Fruit fly (Drosophila melanogaster) whole organism, embryonic: Measurements from ENCODE around the gene CG6695.
A peak's percentile ranks its signal among the peaks of the same experiment; 100 is the strongest.

Experiments
- ATbp ChIP-seq: fragments of 200-800 bp; sonication (Bioruptor generic); optimal IDR thresholded peaks from 2 replicates; lab custom pipeline; 2017; ENCODE audit warnings: missing biosample characterization, mild to moderate bottlenecking, missing genetic modification characterization, missing genetic modification reagents
- B-H2 ChIP-seq: fragments of 200-800 bp; sonication (Bioruptor generic); optimal IDR thresholded peaks from 2 replicates; lab custom pipeline; 2018; ENCODE audit warnings: missing biosample characterization, mild to moderate bottlenecking, missing genetic modification characterization
- CG14441 ChIP-seq: fragments of 200-800 bp; sonication (Bioruptor generic); IDR thresholded peaks from 2 replicates; pipeline ENCODE4 v1.3.6; 2022; ENCODE audit warnings: missing biosample characterization, missing genetic modification characterization
- CG14667 ChIP-seq: fragments of 200-800 bp; sonication (Bioruptor generic); IDR thresholded peaks from 2 replicates; pipeline ENCODE4 v1.3.6; 2022; ENCODE audit warnings: missing biosample characterization, missing genetic modification characterization
- CG14860 ChIP-seq: fragments of 200-800 bp; sonication (Bioruptor generic); IDR thresholded peaks from 3 replicates; pipeline ENCODE4 v1.3.6; 2022; ENCODE audit warnings: missing biosample characterization, missing genetic modification characterization; ENCODE audit not compliant: partially characterized antibody
- CG15073 ChIP-seq: fragments of 200-800 bp; sonication (Bioruptor generic); optimal IDR thresholded peaks from 2 replicates; lab custom pipeline; 2016; ENCODE audit warnings: missing biosample characterization, missing genetic modification characterization
- CG15696 ChIP-seq: fragments of 200-800 bp; sonication (Bioruptor generic); optimal IDR thresholded peaks from 2 replicates; lab custom pipeline; 2019; ENCODE audit warnings: missing biosample characterization, mild to moderate bottlenecking, missing genetic modification characterization, moderate library complexity
- CG17912 ChIP-seq: fragments of 200-800 bp; sonication (Bioruptor generic); optimal IDR thresholded peaks from 2 replicates; lab custom pipeline; 2018; ENCODE audit warnings: missing biosample characterization, mild to moderate bottlenecking, missing genetic modification characterization
- CG18011 ChIP-seq: fragments of 200-800 bp; sonication (Bioruptor generic); optimal IDR thresholded peaks from 2 replicates; lab custom pipeline; 2017; ENCODE audit warnings: missing biosample characterization, missing genetic modification characterization, mild to moderate bottlenecking, moderate library complexity, missing genotype
- CG18262 ChIP-seq: fragments of 200-800 bp; optimal IDR thresholded peaks from 3 replicates; lab custom pipeline; 2019; ENCODE audit warnings: missing biosample characterization, mild to moderate bottlenecking, missing genetic modification characterization, moderate library complexity
- CG2116 ChIP-seq: fragments of 200-800 bp; sonication (Bioruptor generic); optimal IDR thresholded peaks from 3 replicates; lab custom pipeline; 2018; ENCODE audit warnings: missing biosample characterization, mild to moderate bottlenecking, missing genetic modification characterization
- CG2120 ChIP-seq: fragments of 200-800 bp; sonication (Bioruptor generic); optimal IDR thresholded peaks from 3 replicates; lab custom pipeline; 2016; ENCODE audit warnings: missing biosample characterization, missing genetic modification characterization
- CG33213 ChIP-seq: fragments of 200-800 bp; sonication (Bioruptor generic); optimal IDR thresholded peaks from 3 replicates; lab custom pipeline; 2016; ENCODE audit warnings: missing biosample characterization, missing genetic modification characterization
- CG4328 ChIP-seq: fragments of 200-800 bp; sonication (Bioruptor generic); optimal IDR thresholded peaks from 3 replicates; lab custom pipeline; 2017; ENCODE audit warnings: missing biosample characterization, missing genetic modification reagents, missing genetic modification characterization
- CG4707 ChIP-seq: fragments of 200-800 bp; sonication (Bioruptor generic); optimal IDR thresholded peaks from 2 replicates; lab custom pipeline; 2018; ENCODE audit warnings: missing biosample characterization, mild to moderate bottlenecking, missing genetic modification characterization, moderate library complexity
- CG7786 ChIP-seq: fragments of 200-800 bp; sonication (Bioruptor generic); optimal IDR thresholded peaks from 2 replicates; lab custom pipeline; 2016; ENCODE audit warnings: missing biosample characterization, missing genetic modification characterization
- CG7963 ChIP-seq: fragments of 200-800 bp; sonication (Bioruptor generic); IDR thresholded peaks from 3 replicates; pipeline ENCODE4 v1.3.6; 2022; ENCODE audit warnings: missing biosample characterization, missing genetic modification characterization; ENCODE audit not compliant: partially characterized antibody
- CG8388 ChIP-seq: fragments of 200-800 bp; sonication (Bioruptor generic); optimal IDR thresholded peaks from 2 replicates; lab custom pipeline; 2019; ENCODE audit warnings: missing biosample characterization, mild to moderate bottlenecking, missing genetic modification characterization, moderate library complexity
- CG9727 ChIP-seq: fragments of 200-800 bp; sonication (Bioruptor generic); optimal IDR thresholded peaks from 3 replicates; lab custom pipeline; 2017; ENCODE audit warnings: missing biosample characterization, mild to moderate bottlenecking, missing genetic modification characterization
- CG9817 ChIP-seq: fragments of 200-800 bp; sonication (Bioruptor generic); optimal IDR thresholded peaks from 2 replicates; lab custom pipeline; 2018; ENCODE audit warnings: missing biosample characterization, mild to moderate bottlenecking, missing genetic modification characterization, moderate library complexity
- Ets65A ChIP-seq: fragments of 200-800 bp; sonication (Bioruptor generic); peaks from one replicate; lab custom pipeline; 2016; ENCODE audit warnings: missing biosample characterization, missing genetic modification characterization
- Fer1 ChIP-seq: fragments of 200-800 bp; sonication (Bioruptor generic); optimal IDR thresholded peaks from 2 replicates; lab custom pipeline; 2017; ENCODE audit warnings: missing biosample characterization, mild to moderate bottlenecking, missing genetic modification characterization
- H15 ChIP-seq: fragments of 200-800 bp; sonication (Bioruptor generic); IDR thresholded peaks from 3 replicates; pipeline ENCODE4 v1.3.6; 2022; ENCODE audit warnings: missing biosample characterization, missing genetic modification characterization
- HmgD ChIP-seq: fragments of 200-800 bp; sonication (Bioruptor generic); optimal IDR thresholded peaks from 3 replicates; lab custom pipeline; 2016; ENCODE audit warnings: missing biosample characterization, missing genetic modification characterization
- Hsf ChIP-seq: fragments of 200-800 bp; sonication (Bioruptor generic); optimal IDR thresholded peaks from 3 replicates; lab custom pipeline; 2016; ENCODE audit warnings: missing biosample characterization, missing genetic modification characterization
- Nf-YC ChIP-seq: fragments of 200-800 bp; optimal IDR thresholded peaks from 3 replicates; lab custom pipeline; 2019; ENCODE audit warnings: missing biosample characterization, mild to moderate bottlenecking, missing genetic modification characterization, moderate library complexity
- Opbp ChIP-seq: fragments of 200-800 bp; sonication (Bioruptor generic); IDR thresholded peaks from 3 replicates; pipeline ENCODE4 v1.3.6; 2022; ENCODE audit warnings: missing biosample characterization, missing genetic modification characterization; ENCODE audit not compliant: partially characterized antibody
- PHDP ChIP-seq: fragments of 200-800 bp; sonication (Bioruptor generic); optimal IDR thresholded peaks from 3 replicates; lab custom pipeline; 2018; ENCODE audit warnings: missing biosample characterization, mild to moderate bottlenecking, missing genetic modification characterization, moderate library complexity
- Ravus ChIP-seq: fragments of 200-800 bp; sonication (Bioruptor generic); IDR thresholded peaks from 2 replicates; pipeline ENCODE4 v1.3.6; 2022; ENCODE audit warnings: missing biosample characterization, missing genetic modification characterization
- YL-1 ChIP-seq: fragments of 200-800 bp; sonication (Bioruptor generic); optimal IDR thresholded peaks from 3 replicates; lab custom pipeline; 2017; ENCODE audit warnings: missing biosample characterization, mild to moderate bottlenecking, missing genetic modification characterization
- ato ChIP-seq: fragments of 200-800 bp; sonication (Bioruptor generic); IDR thresholded peaks from 2 replicates; pipeline ENCODE4 v1.3.6; 2022; ENCODE audit warnings: missing biosample characterization, missing genetic modification characterization; ENCODE audit not compliant: partially characterized antibody
- emc ChIP-seq: fragments of 200-800 bp; sonication (Bioruptor generic); optimal IDR thresholded peaks from 2 replicates; lab custom pipeline; 2016; ENCODE audit warnings: missing biosample characterization, missing genetic modification characterization
- ewg ChIP-seq: fragments of 200-800 bp; sonication (Bioruptor generic); optimal IDR thresholded peaks from 3 replicates; lab custom pipeline; 2017; ENCODE audit warnings: mild to moderate bottlenecking, missing biosample characterization, missing genetic modification reagents, missing genetic modification characterization
- fd3F ChIP-seq: fragments of 200-800 bp; sonication (Bioruptor generic); optimal IDR thresholded peaks from 2 replicates; lab custom pipeline; 2018; ENCODE audit warnings: missing biosample characterization, mild to moderate bottlenecking, missing genetic modification characterization, moderate library complexity
- grau ChIP-seq: fragments of 200-800 bp; optimal IDR thresholded peaks from 3 replicates; lab custom pipeline; 2019; ENCODE audit warnings: missing biosample characterization, mild to moderate bottlenecking, missing genetic modification characterization, moderate library complexity
- hbn ChIP-seq: fragments of 200-800 bp; sonication (Bioruptor generic); IDR thresholded peaks from 2 replicates; pipeline ENCODE4 v1.3.6; 2022; ENCODE audit warnings: missing biosample characterization, missing genetic modification characterization; ENCODE audit not compliant: partially characterized antibody
- ind ChIP-seq: fragments of 200-800 bp; sonication (Bioruptor generic); optimal IDR thresholded peaks from 3 replicates; lab custom pipeline; 2016; ENCODE audit warnings: missing biosample characterization, missing genetic modification characterization
- insv ChIP-seq, 2 experiments: fragments of 200-800 bp; sonication (Bioruptor generic); optimal IDR thresholded peaks; 3 replicates each; lab custom pipeline; 2016 to 2018; ENCODE audit warnings: missing biosample characterization in 2 of 2, missing genetic modification characterization in 2 of 2
- inv ChIP-seq: fragments of 200-800 bp; sonication (Bioruptor generic); IDR thresholded peaks from 2 replicates; pipeline ENCODE4 v1.3.6; 2022; ENCODE audit warnings: missing biosample characterization, missing genetic modification characterization; ENCODE audit not compliant: partially characterized antibody
- pb ChIP-seq: fragments of 200-800 bp; sonication (Bioruptor generic); optimal IDR thresholded peaks from 3 replicates; lab custom pipeline; 2016; ENCODE audit warnings: missing biosample characterization, missing genetic modification characterization
- pnt ChIP-seq: fragments of 200-800 bp; sonication (Bioruptor generic); optimal IDR thresholded peaks from 3 replicates; lab custom pipeline; 2016; ENCODE audit warnings: missing biosample characterization, missing genetic modification characterization
- psq ChIP-seq: fragments of 200-800 bp; sonication (Bioruptor generic); optimal IDR thresholded peaks from 2 replicates; lab custom pipeline; 2017; ENCODE audit warnings: missing biosample characterization, missing genetic modification characterization
- pum ChIP-seq: fragments of 200-800 bp; sonication (Bioruptor generic); optimal IDR thresholded peaks from 2 replicates; lab custom pipeline; 2016; ENCODE audit warnings: missing biosample characterization, missing genetic modification characterization
- ranshi ChIP-seq: fragments of 200-800 bp; sonication (Bioruptor generic); IDR thresholded peaks from 2 replicates; pipeline ENCODE4 v1.3.6; 2022; ENCODE audit warnings: missing biosample characterization, missing genetic modification characterization
- salm ChIP-seq: fragments of 200-800 bp; sonication (Bioruptor generic); optimal IDR thresholded peaks from 2 replicates; lab custom pipeline; 2018; ENCODE audit warnings: missing biosample characterization, mild to moderate bottlenecking, missing genetic modification characterization
- slou ChIP-seq: fragments of 200-800 bp; sonication (Bioruptor generic); optimal IDR thresholded peaks from 3 replicates; lab custom pipeline; 2016; ENCODE audit warnings: missing biosample characterization, missing genetic modification characterization
- unpg ChIP-seq: fragments of 200-800 bp; sonication (Bioruptor generic); optimal IDR thresholded peaks from 3 replicates; lab custom pipeline; 2018; ENCODE audit warnings: missing biosample characterization, mild to moderate bottlenecking, missing genetic modification characterization, moderate library complexity
- yki ChIP-seq: fragments of >200 bp; optimal IDR thresholded peaks from 3 replicates; lab custom pipeline; 2018
- zen2 ChIP-seq: fragments of 200-800 bp; sonication (Bioruptor generic); IDR thresholded peaks from 3 replicates; pipeline ENCODE4 v1.3.6; 2022; ENCODE audit warnings: missing biosample characterization, missing genetic modification characterization; ENCODE audit not compliant: partially characterized antibody

Gene CG6695

DNA sequence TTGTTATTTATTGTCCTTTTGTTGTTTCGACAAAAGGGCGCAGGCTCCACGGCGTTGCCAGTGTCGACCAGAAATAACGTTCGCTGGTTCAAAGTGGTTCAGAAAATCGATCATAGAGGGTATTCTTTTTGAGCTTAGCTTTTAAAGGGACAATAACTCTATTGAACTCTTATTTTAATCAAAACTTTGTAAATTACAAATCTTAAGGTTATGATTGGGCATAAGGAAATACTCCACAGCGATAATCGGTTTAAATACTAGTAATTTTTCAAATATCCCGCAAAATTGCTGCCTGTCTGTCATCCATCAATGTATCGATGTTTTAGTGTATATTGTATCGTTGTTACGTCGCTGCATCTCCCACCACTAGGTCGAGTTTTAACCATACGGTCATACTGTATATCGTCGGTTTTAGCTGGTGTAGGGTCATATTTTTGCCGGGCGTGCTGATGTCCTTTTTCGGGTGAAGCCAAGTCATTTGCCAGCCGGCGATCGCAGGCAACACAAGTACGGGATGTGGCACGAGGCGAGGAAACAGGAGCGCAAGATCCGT lies at the start of gene CG6695, which contains the start of gene CG31125 (continued):
- peak; percentile 57 for TF ChIP-seq CG9727
- TF ChIP-seq CG15696 (tag; lab: Kevin White, UChicago): peak; percentile 53
- no peak for TF ChIP-seq unpg (GFP tag; lab: Kevin White, UChicago)
- peak; percentile 85 for TF ChIP-seq Opbp (GFP tag; lab: Robert Waterston, UW)
- TF ChIP-seq ATbp (GFP tag; lab: Kevin White, UChicago): no peak
- peak; percentile 68 for TF ChIP-seq hbn (GFP tag; lab: Robert Waterston, UW)
- TF ChIP-seq CG2116 (GFP tag; lab: Kevin White, UChicago): peak; percentile 94
- TF ChIP-seq Fer1 (GFP tag; lab: Kevin White, UChicago): peak; percentile 45
- peak; percentile 33 for TF ChIP-seq pb
- TF ChIP-seq pnt: peak; percentile 55
- peak; percentile 81 for TF ChIP-seq CG2120 (GFP tag; lab: Kevin White, UChicago)
- TF ChIP-seq ewg: peak; percentile 98
- no peak for TF ChIP-seq slou (GFP tag; lab: Kevin White, UChicago)
- TF ChIP-seq CG14441 (GFP tag; lab: Robert Waterston, UW): peak; percentile 29; the same call in 1 of the 2 replicates
- TF ChIP-seq CG4707 (GFP tag; lab: Kevin White, UChicago): no peak
- TF ChIP-seq yki: no peak
- no peak for TF ChIP-seq fd3F
- peak; percentile 71 for TF ChIP-seq YL-1 (GFP tag; lab: Kevin White, UChicago)
- TF ChIP-seq CG9817 (tag; lab: Kevin White, UChicago): peak; percentile 42
- TF ChIP-seq CG15073 (GFP tag; lab: Kevin White, UChicago): no peak
- TF ChIP-seq CG8388: peak; percentile 12
- TF ChIP-seq inv (GFP tag; lab: Robert Waterston, UW): peak; percentile 81
- TF ChIP-seq Hsf (GFP tag; lab: Kevin White, UChicago): peak; percentile 49
- peak; percentile 21 for TF ChIP-seq CG18011 (GFP tag; lab: Kevin White, UChicago)
- peak; percentile 71 for TF ChIP-seq CG7786 (GFP tag; lab: Kevin White, UChicago)
- TF ChIP-seq salm (tag; lab: Kevin White, UChicago): no peak
- TF ChIP-seq ind (GFP tag; lab: Kevin White, UChicago): peak; percentile 44
- TF ChIP-seq CG4328 (GFP tag; lab: Kevin White, UChicago): no peak
- 0 out of 2 replicates have a peak, but pooled peaks have one; percentile 8 for TF ChIP-seq CG14667 (GFP tag; lab: Robert Waterston, UW)
- TF ChIP-seq CG14860 (GFP tag; lab: Robert Waterston, UW): peak; percentile 64
- peak; percentile 96 for TF ChIP-seq Ets65A (GFP tag; lab: Kevin White, UChicago)
- TF ChIP-seq CG17912 (GFP tag; lab: Kevin White, UChicago): no peak
- peak; percentile 2 for TF ChIP-seq psq
- TF ChIP-seq B-H2: peak; percentile 63
- no peak for TF ChIP-seq emc (GFP tag; lab: Kevin White, UChicago)
- peak in 1 of 2 experiments; percentile 56 for TF ChIP-seq insv (GFP tag; optimal IDR thresholded peaks at IDR 0.05; lab: Kevin White, UChicago)
- peak; percentile 46; the same call in 1 of the 3 replicates for TF ChIP-seq zen2 (GFP tag; lab: Robert Waterston, UW)
- TF ChIP-seq H15: peak; percentile 24; the same call in 1 of the 3 replicates
- TF ChIP-seq grau (tag; lab: Kevin White, UChicago): peak; percentile 47
- peak; percentile 46; the same call in 1 of the 3 replicates for TF ChIP-seq CG7963 (GFP tag; lab: Robert Waterston, UW)
- TF ChIP-seq PHDP (tag; lab: Kevin White, UChicago): no peak
- TF ChIP-seq pum (GFP tag; lab: Kevin White, UChicago): peak; percentile 52
- TF ChIP-seq ato (GFP tag; lab: Robert Waterston, UW): peak; percentile 66; the same call in 1 of the 2 replicates
- no peak for TF ChIP-seq Ravus (GFP tag; lab: Robert Waterston, UW)
- TF ChIP-seq CG33213 (GFP tag; lab: Kevin White, UChicago): peak; percentile 61
- peak; percentile 56 for TF ChIP-seq CG18262 (tag; lab: Kevin White, UChicago)
- peak; percentile 46 for TF ChIP-seq Nf-YC (tag; lab: Kevin White, UChicago)
- TF ChIP-seq HmgD (GFP tag; lab: Kevin White, UChicago): peak; percentile 65
- TF ChIP-seq ranshi (GFP tag; lab: Robert Waterston, UW): peak; percentile 15; the same call in 1 of the 2 replicates
